Fruit fly (Drosophila melanogaster) whole organism, embryonic: ENCODE data around the gene CG5043.

ENCODE experiments used
- Ada2b ChIP-seq: fragments of 200-800 bp; sonication (Bioruptor generic); IDR thresholded peaks from 2 replicates; pipeline ENCODE4 v1.3.6; 2022; ENCODE audit warnings: missing biosample characterization, missing genetic modification characterization
- Atf-2 ChIP-seq: fragments of 200-800 bp; sonication (Bioruptor generic); optimal IDR thresholded peaks from 2 replicates; lab custom pipeline; 2016; ENCODE audit warnings: missing biosample characterization, missing genetic modification characterization
- BtbVII ChIP-seq: fragments of 200-800 bp; sonication (Bioruptor generic); optimal IDR thresholded peaks from 3 replicates; lab custom pipeline; 2017; ENCODE audit warnings: missing biosample characterization, mild to moderate bottlenecking, missing genetic modification characterization
- CG11456 ChIP-seq: fragments of 200-800 bp; sonication (Bioruptor generic); IDR thresholded peaks from 3 replicates; pipeline ENCODE4 v1.3.6; 2022; ENCODE audit warnings: missing biosample characterization, missing genetic modification characterization
- CG13287 ChIP-seq: fragments of 200-800 bp; sonication (Bioruptor generic); IDR thresholded peaks from 2 replicates; pipeline ENCODE4 v1.3.6; 2022; ENCODE audit warnings: missing biosample characterization, missing genetic modification characterization; ENCODE audit not compliant: partially characterized antibody
- CG14441 ChIP-seq: fragments of 200-800 bp; sonication (Bioruptor generic); IDR thresholded peaks from 2 replicates; pipeline ENCODE4 v1.3.6; 2022; ENCODE audit warnings: missing biosample characterization, missing genetic modification characterization
- CG15269 ChIP-seq: fragments of 200-800 bp; sonication (Bioruptor generic); optimal IDR thresholded peaks from 2 replicates; lab custom pipeline; 2018; ENCODE audit warnings: missing biosample characterization, mild to moderate bottlenecking, missing genetic modification characterization, moderate library complexity
- CG1602 ChIP-seq: fragments of 200-800 bp; sonication (Bioruptor generic); optimal IDR thresholded peaks from 3 replicates; lab custom pipeline; 2016; ENCODE audit warnings: missing biosample characterization, missing genetic modification characterization
- CG17361 ChIP-seq: fragments of 200-800 bp; sonication (Bioruptor generic); IDR thresholded peaks from 3 replicates; pipeline ENCODE4 v1.3.6; 2022; ENCODE audit warnings: missing biosample characterization, missing genetic modification characterization
- CG17385 ChIP-seq: fragments of 200-800 bp; sonication (Bioruptor generic); optimal IDR thresholded peaks from 3 replicates; lab custom pipeline; 2018; ENCODE audit warnings: missing biosample characterization, mild to moderate bottlenecking, missing genetic modification characterization
- CG30431 ChIP-seq: fragments of 200-800 bp; sonication (Bioruptor generic); optimal IDR thresholded peaks from 2 replicates; lab custom pipeline; 2017; ENCODE audit warnings: missing biosample characterization, missing genetic modification characterization
- CG31365 ChIP-seq: fragments of 200-800 bp; sonication (Bioruptor generic); optimal IDR thresholded peaks from 2 replicates; lab custom pipeline; 2018; ENCODE audit warnings: missing biosample characterization, mild to moderate bottlenecking, missing genetic modification characterization
- CG32767 ChIP-seq: fragments of 200-800 bp; sonication (Bioruptor generic); IDR thresholded peaks from 2 replicates; pipeline ENCODE4 v1.3.6; 2022; ENCODE audit warnings: missing biosample characterization, missing genetic modification characterization
- CG33213 ChIP-seq: fragments of 200-800 bp; sonication (Bioruptor generic); optimal IDR thresholded peaks from 3 replicates; lab custom pipeline; 2016; ENCODE audit warnings: missing biosample characterization, missing genetic modification characterization
- CG42726 ChIP-seq: fragments of 200-800 bp; sonication (Bioruptor generic); IDR thresholded peaks from 2 replicates; pipeline ENCODE4 v1.3.6; 2022; ENCODE audit warnings: missing biosample characterization, missing genetic modification characterization; ENCODE audit not compliant: partially characterized antibody
- CG8388 ChIP-seq: fragments of 200-800 bp; sonication (Bioruptor generic); optimal IDR thresholded peaks from 2 replicates; lab custom pipeline; 2019; ENCODE audit warnings: missing biosample characterization, mild to moderate bottlenecking, missing genetic modification characterization, moderate library complexity
- CG8944 ChIP-seq: fragments of 200-800 bp; sonication (Bioruptor generic); optimal IDR thresholded peaks from 3 replicates; lab custom pipeline; 2016; ENCODE audit warnings: missing biosample characterization, missing genetic modification characterization
- Dip2 ChIP-seq: fragments of 200-800 bp; sonication (Bioruptor generic); IDR thresholded peaks from 2 replicates; pipeline ENCODE4 v1.3.6; 2022; ENCODE audit warnings: missing biosample characterization, missing genetic modification characterization
- Ets65A ChIP-seq: fragments of 200-800 bp; sonication (Bioruptor generic); peaks from one replicate; lab custom pipeline; 2016; ENCODE audit warnings: missing biosample characterization, missing genetic modification characterization
- HLH3B ChIP-seq: fragments of 200-800 bp; sonication (Bioruptor generic); IDR thresholded peaks from 2 replicates; pipeline ENCODE4 v1.3.6; 2022; ENCODE audit warnings: missing biosample characterization, missing genetic modification characterization
- Jarid2 ChIP-seq: fragments of 200-800 bp; sonication (Bioruptor generic); optimal IDR thresholded peaks from 3 replicates; lab custom pipeline; 2017; ENCODE audit warnings: mild to moderate bottlenecking, missing biosample characterization, missing genetic modification reagents, missing genetic modification characterization
- NC2α ChIP-seq: fragments of 200-800 bp; sonication (Bioruptor generic); optimal IDR thresholded peaks from 2 replicates; lab custom pipeline; 2016; ENCODE audit warnings: missing biosample characterization, missing genetic modification characterization
- Oaz ChIP-seq: fragments of 200-800 bp; sonication (Bioruptor generic); IDR thresholded peaks from 2 replicates; pipeline ENCODE4 v1.3.6; 2022; ENCODE audit warnings: missing biosample characterization, missing genetic modification characterization
- Sin3A ChIP-seq: fragments of >200 bp; optimal IDR thresholded peaks from 2 replicates; lab custom pipeline; 2018
- Sox100B ChIP-seq: fragments of 200-800 bp; sonication (Bioruptor generic); optimal IDR thresholded peaks from 3 replicates; lab custom pipeline; 2018; ENCODE audit warnings: missing biosample characterization, mild to moderate bottlenecking, missing genetic modification characterization
- Sox102F ChIP-seq: fragments of 200-800 bp; sonication (Bioruptor generic); optimal IDR thresholded peaks from 2 replicates; lab custom pipeline; 2018; ENCODE audit warnings: missing biosample characterization, mild to moderate bottlenecking, missing genetic modification characterization, moderate library complexity
- Sry-β ChIP-seq: fragments of 200-800 bp; sonication (Bioruptor generic); optimal IDR thresholded peaks from 2 replicates; lab custom pipeline; 2018; ENCODE audit warnings: missing biosample characterization, mild to moderate bottlenecking, missing genetic modification characterization, moderate library complexity
- Taf1 ChIP-seq: fragments of 200-800 bp; sonication (Bioruptor generic); IDR thresholded peaks from 2 replicates; pipeline ENCODE4 v1.3.6; 2022; ENCODE audit warnings: missing biosample characterization, missing genetic modification characterization
- cg ChIP-seq: fragments of 200-800 bp; sonication (Bioruptor generic); optimal IDR thresholded peaks from 3 replicates; lab custom pipeline; 2019; ENCODE audit warnings: missing biosample characterization, mild to moderate bottlenecking, missing genetic modification characterization, moderate library complexity
- disco-r ChIP-seq: fragments of 200-800 bp; sonication (Bioruptor generic); optimal IDR thresholded peaks from 2 replicates; lab custom pipeline; 2016; ENCODE audit warnings: missing biosample characterization, missing genetic modification characterization
- dmrt11E ChIP-seq: fragments of 200-800 bp; sonication (Bioruptor generic); optimal IDR thresholded peaks from 3 replicates; lab custom pipeline; 2018; ENCODE audit warnings: missing biosample characterization, mild to moderate bottlenecking, missing genetic modification characterization, moderate library complexity
- ewg ChIP-seq: fragments of 200-800 bp; sonication (Bioruptor generic); optimal IDR thresholded peaks from 3 replicates; lab custom pipeline; 2017; ENCODE audit warnings: mild to moderate bottlenecking, missing biosample characterization, missing genetic modification reagents, missing genetic modification characterization
- eyg ChIP-seq: fragments of 200-800 bp; sonication (Bioruptor generic); optimal IDR thresholded peaks from 3 replicates; lab custom pipeline; 2016; ENCODE audit warnings: missing biosample characterization, missing genetic modification characterization
- fd3F ChIP-seq: fragments of 200-800 bp; sonication (Bioruptor generic); optimal IDR thresholded peaks from 2 replicates; lab custom pipeline; 2018; ENCODE audit warnings: missing biosample characterization, mild to moderate bottlenecking, missing genetic modification characterization, moderate library complexity
- fru ChIP-seq: fragments of >200 bp; optimal IDR thresholded peaks from 2 replicates; lab custom pipeline; 2017
- gfzf ChIP-seq: fragments of 200-800 bp; sonication (Bioruptor generic); optimal IDR thresholded peaks from 2 replicates; lab custom pipeline; 2016; ENCODE audit warnings: missing biosample characterization, mild to moderate bottlenecking, missing genetic modification characterization, moderate library complexity
- gsb-n ChIP-seq: fragments of 200-800 bp; sonication (Bioruptor generic); optimal IDR thresholded peaks from 3 replicates; lab custom pipeline; 2018; ENCODE audit warnings: missing biosample characterization, mild to moderate bottlenecking, missing genetic modification characterization
- her ChIP-seq: fragments of 200-800 bp; sonication (Bioruptor generic); optimal IDR thresholded peaks from 2 replicates; lab custom pipeline; 2016; ENCODE audit warnings: missing biosample characterization, missing genetic modification characterization
- ind ChIP-seq: fragments of 200-800 bp; sonication (Bioruptor generic); optimal IDR thresholded peaks from 3 replicates; lab custom pipeline; 2016; ENCODE audit warnings: missing biosample characterization, missing genetic modification characterization
- insv ChIP-seq, 2 experiments: fragments of 200-800 bp; sonication (Bioruptor generic); optimal IDR thresholded peaks; 3 replicates each; lab custom pipeline; 2016 to 2018; ENCODE audit warnings: missing biosample characterization in 2 of 2, missing genetic modification characterization in 2 of 2
- knrl ChIP-seq: fragments of 200-800 bp; sonication (Bioruptor generic); IDR thresholded peaks from 3 replicates; pipeline ENCODE4 v1.3.6; 2022; ENCODE audit warnings: missing biosample characterization, missing genetic modification characterization; ENCODE audit not compliant: partially characterized antibody
- lbe ChIP-seq: fragments of 200-800 bp; sonication (Bioruptor generic); optimal IDR thresholded peaks from 2 replicates; lab custom pipeline; 2016; ENCODE audit warnings: missing biosample characterization, mild to moderate bottlenecking, missing genetic modification characterization
- mirr ChIP-seq: fragments of 200-800 bp; sonication (Bioruptor generic); optimal IDR thresholded peaks from 3 replicates; lab custom pipeline; 2018; ENCODE audit warnings: missing biosample characterization, mild to moderate bottlenecking, missing genetic modification characterization
- nau ChIP-seq: fragments of 200-800 bp; sonication (Bioruptor generic); optimal IDR thresholded peaks from 3 replicates; lab custom pipeline; 2017; ENCODE audit warnings: missing biosample characterization, mild to moderate bottlenecking, missing genetic modification characterization, missing genetic modification reagents
- onecut ChIP-seq: fragments of 200-800 bp; sonication (Bioruptor generic); IDR thresholded peaks from 2 replicates; pipeline ENCODE4 v1.3.6; 2022; ENCODE audit warnings: missing biosample characterization, missing genetic modification characterization
- org-1 ChIP-seq: fragments of 200-800 bp; sonication (Bioruptor generic); optimal IDR thresholded peaks from 2 replicates; lab custom pipeline; 2017; ENCODE audit warnings: missing biosample characterization, missing genetic modification characterization
- pita ChIP-seq: fragments of 200-800 bp; sonication (Bioruptor generic); optimal IDR thresholded peaks from 2 replicates; lab custom pipeline; 2017; ENCODE audit warnings: missing biosample characterization, mild to moderate bottlenecking, missing genetic modification characterization
- repo ChIP-seq: fragments of 200-800 bp; sonication (Bioruptor generic); optimal IDR thresholded peaks from 2 replicates; lab custom pipeline; 2016; ENCODE audit warnings: missing biosample characterization, missing genetic modification characterization
- sens-2 ChIP-seq: fragments of 200-800 bp; sonication (Bioruptor generic); IDR thresholded peaks from 2 replicates; pipeline ENCODE4 v1.3.6; 2022; ENCODE audit warnings: missing biosample characterization, missing genetic modification characterization
- sna ChIP-seq: fragments of 200-800 bp; sonication (Bioruptor generic); IDR thresholded peaks from 2 replicates; pipeline ENCODE4 v1.3.6; 2022; ENCODE audit warnings: missing biosample characterization, missing genetic modification characterization; ENCODE audit not compliant: partially characterized antibody
- ttk ChIP-seq: fragments of 200-800 bp; sonication (Bioruptor generic); IDR thresholded peaks from 2 replicates; pipeline ENCODE4 v2.1.2; 2022; ENCODE audit warnings: missing biosample characterization, missing genetic modification characterization
- tup ChIP-seq: fragments of 200-800 bp; sonication (Bioruptor generic); optimal IDR thresholded peaks from 2 replicates; lab custom pipeline; 2016; ENCODE audit warnings: missing biosample characterization, mild to moderate bottlenecking, missing genetic modification characterization, moderate library complexity
- unc-4 ChIP-seq: fragments of 200-800 bp; sonication (Bioruptor generic); IDR thresholded peaks from 2 replicates; pipeline ENCODE4 v1.3.6; 2022; ENCODE audit warnings: missing biosample characterization, missing genetic modification characterization; ENCODE audit not compliant: partially characterized antibody

Gene CG5043

DNA sequence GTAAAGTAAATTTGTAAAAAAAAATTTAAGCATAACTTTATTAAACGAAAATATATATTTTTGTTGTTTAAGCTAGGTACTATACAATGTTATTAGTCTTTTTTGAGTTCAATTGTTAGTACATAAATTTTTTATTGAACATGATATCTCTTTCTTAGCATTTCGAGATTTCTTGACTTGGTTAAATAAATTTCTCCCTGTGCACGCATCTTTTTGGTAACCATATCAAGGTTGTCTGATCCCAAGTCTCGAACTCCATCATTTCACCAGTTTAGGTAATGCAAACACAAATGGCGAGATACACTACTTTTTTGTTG lies 2.3 kb upstream of the CG5043 start:
- TF ChIP-seq sna (GFP tag; lab: Robert Waterston, UW) (no peak), CG8944 (GFP tag; lab: Kevin White, UChicago) (no peak), ind (no peak), NC2α (GFP tag; lab: Kevin White, UChicago) (no peak), knrl (GFP tag; lab: Robert Waterston, UW) (no peak), Atf-2 (GFP tag; lab: Kevin White, UChicago) (no peak), Sox102F (peak; percentile 68), Jarid2 (no peak), CG33213 (GFP tag; lab: Kevin White, UChicago) (no peak), CG8388 (no peak), mirr (GFP tag; lab: Kevin White, UChicago) (no peak), onecut (GFP tag; lab: Robert Waterston, UW) (no peak), fd3F (GFP tag; lab: Kevin White, UChicago) (no peak), her (GFP tag; lab: Kevin White, UChicago) (no peak), Sox100B (GFP tag; lab: Kevin White, UChicago) (peak; percentile 35), CG15269 (peak; percentile 9), Oaz (no peak), CG32767 (GFP tag; lab: Robert Waterston, UW) (no peak), CG30431 (GFP tag; lab: Kevin White, UChicago) (no peak), CG11456 (GFP tag; lab: Robert Waterston, UW) (no peak), pita (GFP tag; lab: Kevin White, UChicago) (no peak), CG31365 (tag; lab: Kevin White, UChicago) (no peak), eyg (GFP tag; lab: Kevin White, UChicago) (no peak), Taf1 (GFP tag; lab: Robert Waterston, UW) (no peak), dmrt11E (no peak), Sin3A (lab: Kevin White, UChicago) (no peak), unc-4 (no peak), disco-r (GFP tag; lab: Kevin White, UChicago) (no peak), CG42726 (GFP tag; lab: Robert Waterston, UW) (no peak), BtbVII (GFP tag; lab: Kevin White, UChicago) (no peak), gsb-n (tag; lab: Kevin White, UChicago) (no peak), CG17361 (GFP tag; lab: Robert Waterston, UW) (no peak), nau (GFP tag; lab: Kevin White, UChicago) (no peak), lbe (no peak), org-1 (GFP tag; lab: Kevin White, UChicago) (no peak), sens-2 (GFP tag; lab: Robert Waterston, UW) (no peak), gfzf (GFP tag; lab: Kevin White, UChicago) (no peak), CG17385 (GFP tag; lab: Kevin White, UChicago) (no peak), ewg (GFP tag; lab: Kevin White, UChicago) (no peak), insv (GFP tag; optimal IDR thresholded peaks at IDR 0.05; lab: Kevin White, UChicago) (no peak), cg (no peak), Sry-β (GFP tag; lab: Kevin White, UChicago) (no peak), CG1602 (no peak), CG13287 (GFP tag; lab: Robert Waterston, UW) (no peak), CG14441 (GFP tag; lab: Robert Waterston, UW) (peak; percentile 14; the same call in 1 of the 2 replicates), Ets65A (GFP tag; lab: Kevin White, UChicago) (peak; percentile 39), Ada2b (GFP tag; lab: Robert Waterston, UW) (peak; percentile 17; the same call in 1 of the 2 replicates), tup (GFP tag; lab: Kevin White, UChicago) (no peak), HLH3B (GFP tag; lab: Robert Waterston, UW) (0 out of 2 replicates have a peak, but pooled peaks have one; percentile 19), Dip2 (no peak), ttk (GFP tag; lab: Robert Waterston, UW) (no peak), fru (lab: Kevin White, UChicago) (no peak), repo (GFP tag; lab: Kevin White, UChicago) (no peak)
